Fruit fly (Drosophila melanogaster) whole organism, embryonic: ENCODE results near the gene Nle.

Experiments used
- Atf6 ChIP-seq: fragments of 200-800 bp; sonication (Bioruptor generic); IDR thresholded peaks from 2 replicates; pipeline ENCODE4 v1.3.6; 2022; ENCODE audit warnings: missing biosample characterization, missing genetic modification characterization
- CG10147 ChIP-seq: fragments of 200-800 bp; sonication (Bioruptor generic); optimal IDR thresholded peaks from 2 replicates; lab custom pipeline; 2019; ENCODE audit warnings: missing biosample characterization, mild to moderate bottlenecking, missing genetic modification characterization, moderate library complexity
- CG11504 ChIP-seq: fragments of 200-800 bp; sonication (Bioruptor generic); optimal IDR thresholded peaks from 3 replicates; lab custom pipeline; 2019; ENCODE audit warnings: missing biosample characterization, mild to moderate bottlenecking, missing genetic modification characterization, moderate library complexity
- CG12104 ChIP-seq: fragments of 200-800 bp; sonication (Bioruptor generic); optimal IDR thresholded peaks from 3 replicates; lab custom pipeline; 2016; ENCODE audit warnings: missing biosample characterization, missing genetic modification characterization
- CG12155 ChIP-seq: fragments of 200-800 bp; sonication (Bioruptor generic); optimal IDR thresholded peaks from 3 replicates; lab custom pipeline; 2016; ENCODE audit warnings: missing biosample characterization, missing genetic modification characterization
- CG1233 ChIP-seq: fragments of 200-800 bp; sonication (Bioruptor generic); optimal IDR thresholded peaks from 4 replicates; lab custom pipeline; 2018; ENCODE audit warnings: missing biosample characterization, mild to moderate bottlenecking, missing genetic modification characterization
- CG13123 ChIP-seq: fragments of 200-800 bp; sonication (Bioruptor generic); optimal IDR thresholded peaks from 2 replicates; lab custom pipeline; 2016; ENCODE audit warnings: missing biosample characterization, missing genetic modification characterization
- CG14014 ChIP-seq: fragments of 200-800 bp; sonication (Bioruptor generic); IDR thresholded peaks from 2 replicates; pipeline ENCODE4 v1.3.6; 2022; ENCODE audit warnings: missing biosample characterization, missing genetic modification characterization
- CG15073 ChIP-seq: fragments of 200-800 bp; sonication (Bioruptor generic); optimal IDR thresholded peaks from 2 replicates; lab custom pipeline; 2016; ENCODE audit warnings: missing biosample characterization, missing genetic modification characterization
- CG15479 ChIP-seq: fragments of 200-800 bp; sonication (Bioruptor generic); optimal IDR thresholded peaks from 3 replicates; lab custom pipeline; 2019; ENCODE audit warnings: missing biosample characterization, mild to moderate bottlenecking, missing genetic modification characterization, moderate library complexity
- CG1792 ChIP-seq: fragments of 200-800 bp; sonication (Bioruptor generic); optimal IDR thresholded peaks from 2 replicates; lab custom pipeline; 2016; ENCODE audit warnings: missing biosample characterization, missing genetic modification characterization
- CG18476 ChIP-seq: fragments of 200-800 bp; sonication (Bioruptor generic); optimal IDR thresholded peaks from 2 replicates; lab custom pipeline; 2016; ENCODE audit warnings: missing biosample characterization, mild to moderate bottlenecking, missing genetic modification characterization
- CG2129 ChIP-seq: fragments of 200-800 bp; sonication (Bioruptor generic); IDR thresholded peaks from 2 replicates; pipeline ENCODE4 v1.3.6; 2022; ENCODE audit warnings: missing biosample characterization, missing genetic modification characterization; ENCODE audit not compliant: partially characterized antibody
- CG2889 ChIP-seq: fragments of 200-800 bp; sonication (Bioruptor generic); IDR thresholded peaks from 3 replicates; pipeline ENCODE4 v1.3.6; 2022; ENCODE audit warnings: missing biosample characterization, missing genetic modification characterization
- CG32767 ChIP-seq: fragments of 200-800 bp; sonication (Bioruptor generic); IDR thresholded peaks from 2 replicates; pipeline ENCODE4 v1.3.6; 2022; ENCODE audit warnings: missing biosample characterization, missing genetic modification characterization
- CG34376 ChIP-seq: fragments of 200-800 bp; sonication (Bioruptor generic); optimal IDR thresholded peaks from 2 replicates; lab custom pipeline; 2018; ENCODE audit warnings: missing biosample characterization, mild to moderate bottlenecking, missing genetic modification characterization
- CG6272 ChIP-seq: fragments of 200-800 bp; sonication (Bioruptor generic); IDR thresholded peaks from 2 replicates; pipeline ENCODE4 v1.3.6; 2022; ENCODE audit warnings: missing biosample characterization, missing genetic modification characterization
- CG7372 ChIP-seq: fragments of 200-800 bp; sonication (Bioruptor generic); IDR thresholded peaks from 2 replicates; pipeline ENCODE4 v1.3.6; 2022; ENCODE audit warnings: missing biosample characterization, missing genetic modification characterization
- CG7963 ChIP-seq: fragments of 200-800 bp; sonication (Bioruptor generic); IDR thresholded peaks from 3 replicates; pipeline ENCODE4 v1.3.6; 2022; ENCODE audit warnings: missing biosample characterization, missing genetic modification characterization; ENCODE audit not compliant: partially characterized antibody
- CG9215 ChIP-seq: fragments of 200-800 bp; sonication (Bioruptor generic); IDR thresholded peaks from 2 replicates; pipeline ENCODE4 v1.3.6; 2022; ENCODE audit warnings: missing biosample characterization, missing genetic modification characterization
- CoRest ChIP-seq: fragments of 200-800 bp; sonication (Bioruptor generic); optimal IDR thresholded peaks from 3 replicates; lab custom pipeline; 2018; ENCODE audit warnings: missing biosample characterization, mild to moderate bottlenecking, missing genetic modification characterization, moderate library complexity
- D19B ChIP-seq: fragments of 200-800 bp; sonication (Bioruptor generic); optimal IDR thresholded peaks from 2 replicates; lab custom pipeline; 2017; ENCODE audit warnings: missing biosample characterization, mild to moderate bottlenecking, missing genetic modification characterization
- Dll ChIP-seq: fragments of 200-800 bp; sonication (Bioruptor generic); IDR thresholded peaks from 4 replicates; pipeline ENCODE4 v1.3.6; 2022; ENCODE audit warnings: missing biosample characterization, missing genetic modification characterization; ENCODE audit not compliant: partially characterized antibody
- E2f2 ChIP-seq: fragments of 200-800 bp; sonication (Bioruptor generic); IDR thresholded peaks from 2 replicates; pipeline ENCODE4 v1.3.6; 2022; ENCODE audit warnings: missing biosample characterization, missing genetic modification characterization
- Elba2 ChIP-seq: fragments of 200-800 bp; sonication (Bioruptor generic); optimal IDR thresholded peaks from 3 replicates; lab custom pipeline; 2016; ENCODE audit warnings: missing biosample characterization, missing genetic modification characterization
- HLH54F ChIP-seq: fragments of 200-800 bp; sonication (Bioruptor generic); optimal IDR thresholded peaks from 3 replicates; lab custom pipeline; 2016; ENCODE audit warnings: missing biosample characterization, missing genetic modification characterization
- Hr3 ChIP-seq: fragments of 200-800 bp; sonication (Bioruptor generic); optimal IDR thresholded peaks from 3 replicates; lab custom pipeline; 2016; ENCODE audit warnings: missing biosample characterization, missing genetic modification characterization
- Lim3 ChIP-seq: fragments of 200-800 bp; sonication (Bioruptor generic); IDR thresholded peaks from 2 replicates; pipeline ENCODE4 v1.3.6; 2022; ENCODE audit warnings: missing biosample characterization, missing genetic modification characterization
- NfI ChIP-seq: fragments of 200-800 bp; sonication (Bioruptor generic); optimal IDR thresholded peaks from 3 replicates; lab custom pipeline; 2018; ENCODE audit warnings: missing biosample characterization, mild to moderate bottlenecking, missing genetic modification characterization, moderate library complexity
- Ptx1 ChIP-seq: fragments of 200-800 bp; sonication (Bioruptor generic); IDR thresholded peaks from 2 replicates; pipeline ENCODE4 v1.3.6; 2022; ENCODE audit warnings: missing biosample characterization, missing genetic modification characterization
- Rx ChIP-seq: fragments of 200-800 bp; sonication (Bioruptor generic); IDR thresholded peaks from 2 replicates; pipeline ENCODE4 v1.3.6; 2022; ENCODE audit warnings: missing biosample characterization, missing genetic modification characterization
- Side ChIP-seq: fragments of 200-800 bp; sonication (Bioruptor generic); optimal IDR thresholded peaks from 2 replicates; lab custom pipeline; 2016; ENCODE audit warnings: missing biosample characterization, missing genetic modification characterization
- Usf ChIP-seq: fragments of 200-800 bp; sonication (Bioruptor generic); optimal IDR thresholded peaks from 2 replicates; lab custom pipeline; 2017; ENCODE audit warnings: missing genotype, missing biosample characterization, missing genetic modification characterization
- aop ChIP-seq: fragments of 200-800 bp; sonication (Bioruptor generic); IDR thresholded peaks from 2 replicates; pipeline ENCODE4 v1.3.6; 2022; ENCODE audit warnings: missing biosample characterization, missing genetic modification characterization
- az2 ChIP-seq: fragments of 200-800 bp; sonication (Bioruptor generic); optimal IDR thresholded peaks from 3 replicates; lab custom pipeline; 2016; ENCODE audit warnings: missing biosample characterization, missing genetic modification characterization
- cato ChIP-seq: fragments of 200-800 bp; sonication (Bioruptor generic); optimal IDR thresholded peaks from 2 replicates; lab custom pipeline; 2016; ENCODE audit warnings: missing biosample characterization, missing genetic modification characterization, borderline replicate concordance
- disco-r ChIP-seq: fragments of 200-800 bp; sonication (Bioruptor generic); optimal IDR thresholded peaks from 2 replicates; lab custom pipeline; 2016; ENCODE audit warnings: missing biosample characterization, missing genetic modification characterization
- emc ChIP-seq: fragments of 200-800 bp; sonication (Bioruptor generic); optimal IDR thresholded peaks from 2 replicates; lab custom pipeline; 2016; ENCODE audit warnings: missing biosample characterization, missing genetic modification characterization
- ewg ChIP-seq: fragments of 200-800 bp; sonication (Bioruptor generic); optimal IDR thresholded peaks from 3 replicates; lab custom pipeline; 2017; ENCODE audit warnings: mild to moderate bottlenecking, missing biosample characterization, missing genetic modification reagents, missing genetic modification characterization
- exex ChIP-seq: fragments of 200-800 bp; sonication (Bioruptor generic); optimal IDR thresholded peaks from 4 replicates; lab custom pipeline; 2018; ENCODE audit warnings: missing biosample characterization, mild to moderate bottlenecking, missing genetic modification characterization, moderate library complexity
- ftz-f1 ChIP-seq: fragments of 200-800 bp; sonication (Bioruptor generic); optimal IDR thresholded peaks from 2 replicates; lab custom pipeline; 2016; ENCODE audit warnings: missing biosample characterization, missing genetic modification characterization
- gem ChIP-seq: fragments of 200-800 bp; sonication (Bioruptor generic); optimal IDR thresholded peaks from 2 replicates; lab custom pipeline; 2019; ENCODE audit warnings: missing biosample characterization, mild to moderate bottlenecking, missing genetic modification characterization, moderate library complexity
- gfzf ChIP-seq: fragments of 200-800 bp; sonication (Bioruptor generic); optimal IDR thresholded peaks from 2 replicates; lab custom pipeline; 2016; ENCODE audit warnings: missing biosample characterization, mild to moderate bottlenecking, missing genetic modification characterization, moderate library complexity
- ham ChIP-seq: fragments of 200-800 bp; sonication (Bioruptor generic); IDR thresholded peaks from 2 replicates; pipeline ENCODE4 v1.3.6; 2022; ENCODE audit warnings: missing biosample characterization, missing genetic modification characterization
- inv ChIP-seq: fragments of 200-800 bp; sonication (Bioruptor generic); IDR thresholded peaks from 2 replicates; pipeline ENCODE4 v1.3.6; 2022; ENCODE audit warnings: missing biosample characterization, missing genetic modification characterization; ENCODE audit not compliant: partially characterized antibody
- nmo ChIP-seq: fragments of 200-800 bp; sonication (Bioruptor generic); optimal IDR thresholded peaks from 2 replicates; lab custom pipeline; 2018; ENCODE audit warnings: missing biosample characterization, mild to moderate bottlenecking, missing genetic modification characterization, moderate library complexity
- odd ChIP-seq: fragments of 200-800 bp; sonication (Bioruptor generic); optimal IDR thresholded peaks from 2 replicates; lab custom pipeline; 2017; ENCODE audit warnings: missing biosample characterization, mild to moderate bottlenecking, missing genetic modification characterization
- run ChIP-seq: fragments of 200-800 bp; sonication (Bioruptor generic); optimal IDR thresholded peaks from 3 replicates; lab custom pipeline; 2018; ENCODE audit warnings: missing biosample characterization, mild to moderate bottlenecking, missing genetic modification characterization
- slbo ChIP-seq: fragments of 200-800 bp; sonication (Bioruptor generic); IDR thresholded peaks from 2 replicates; pipeline ENCODE4 v1.3.6; 2022; ENCODE audit warnings: missing biosample characterization, missing genetic modification characterization
- ttk ChIP-seq: fragments of 200-800 bp; sonication (Bioruptor generic); IDR thresholded peaks from 2 replicates; pipeline ENCODE4 v2.1.2; 2022; ENCODE audit warnings: missing biosample characterization, missing genetic modification characterization

Nle gene

DNA sequence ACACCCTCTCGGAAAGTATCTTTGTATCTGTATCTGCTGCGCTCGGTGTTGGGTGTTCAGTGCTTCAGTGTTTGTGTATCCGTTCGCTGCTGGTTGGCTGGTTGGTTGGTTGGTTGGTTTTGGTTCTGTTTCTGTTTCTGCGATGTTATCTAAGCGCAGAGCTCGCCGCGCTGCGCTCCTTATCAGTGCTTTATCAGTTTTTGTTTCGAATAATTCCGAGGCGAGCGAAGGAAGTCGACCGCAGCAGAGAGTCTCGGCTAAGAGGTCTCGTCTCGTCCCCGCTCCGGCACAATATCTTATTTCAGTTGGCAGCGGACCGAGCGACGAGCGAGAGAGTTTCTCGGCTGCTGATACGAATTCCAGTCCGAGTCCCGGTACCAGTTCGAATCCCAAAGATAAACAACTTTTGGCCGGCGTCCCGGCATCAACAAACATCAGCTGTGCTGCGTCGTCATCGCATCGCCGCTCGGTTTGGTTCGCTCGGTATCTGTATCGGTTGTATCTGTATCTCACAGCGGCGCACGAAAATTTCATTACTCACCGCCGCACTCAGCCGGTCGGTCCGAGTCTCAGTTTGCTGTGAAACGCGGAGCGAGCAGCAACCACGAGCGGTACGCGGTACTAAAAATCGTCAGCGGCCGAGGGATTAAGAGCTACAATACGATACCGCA lies 44.6 kb downstream of the Nle start (continued):
- TF ChIP-seq nmo (GFP tag; lab: Kevin White, UChicago) (no peak), CG15073 (no peak), ftz-f1 (GFP tag; lab: Kevin White, UChicago) (peak; percentile 57), emc (GFP tag; lab: Kevin White, UChicago) (no peak), Dll (GFP tag; lab: Robert Waterston, UW) (peak; percentile 61; the same call in 3 of the 4 replicates), Atf6 (GFP tag; lab: Robert Waterston, UW) (peak; percentile 62; the same call in 1 of the 2 replicates), Rx (no peak), CG2129 (GFP tag; lab: Robert Waterston, UW) (peak; percentile 33; the same call in 1 of the 2 replicates), NfI (peak; percentile 22), CG32767 (GFP tag; lab: Robert Waterston, UW) (peak; percentile 61; the same call in 1 of the 2 replicates), D19B (GFP tag; lab: Kevin White, UChicago) (peak; percentile 49), odd (GFP tag; lab: Kevin White, UChicago) (peak; percentile 43), CG11504 (peak; percentile 43), run (tag; lab: Kevin White, UChicago) (no peak), CG12155 (no peak), ham (GFP tag; lab: Robert Waterston, UW) (no peak), CG14014 (GFP tag; lab: Robert Waterston, UW) (no peak; the same call in 1 of the 2 replicates), E2f2 (GFP tag; lab: Robert Waterston, UW) (peak; percentile 22; the same call in 1 of the 2 replicates), CoRest (no peak), CG18476 (GFP tag; lab: Kevin White, UChicago) (no peak), disco-r (GFP tag; lab: Kevin White, UChicago) (no peak), slbo (GFP tag; lab: Robert Waterston, UW) (peak; percentile 23; the same call in 1 of the 2 replicates), ewg (peak; percentile 53), Ptx1 (no peak), CG6272 (GFP tag; lab: Robert Waterston, UW) (no peak), CG9215 (no peak), CG34376 (GFP tag; lab: Kevin White, UChicago) (peak; percentile 89), gfzf (GFP tag; lab: Kevin White, UChicago) (no peak), CG1233 (GFP tag; lab: Kevin White, UChicago) (peak; percentile 21), gem (tag; lab: Kevin White, UChicago) (no peak), CG1792 (GFP tag; lab: Kevin White, UChicago) (no peak), Lim3 (GFP tag; lab: Robert Waterston, UW) (no peak), ttk (GFP tag; lab: Robert Waterston, UW) (no peak), Usf (GFP tag; lab: Kevin White, UChicago) (no peak), CG13123 (GFP tag; lab: Kevin White, UChicago) (no peak), aop (0 out of 2 replicates have a peak, but pooled peaks have one; percentile 32), CG7963 (no peak), inv (no peak; the same call in 1 of the 2 replicates), CG10147 (GFP tag; lab: Kevin White, UChicago) (peak; percentile 36), exex (peak; percentile 77), CG7372 (GFP tag; lab: Robert Waterston, UW) (no peak), cato (GFP tag; lab: Kevin White, UChicago) (no peak), CG2889 (GFP tag; lab: Robert Waterston, UW) (no peak), HLH54F (no peak), CG15479 (GFP tag; lab: Kevin White, UChicago) (peak; percentile 78), Hr3 (GFP tag; lab: Kevin White, UChicago) (no peak), az2 (no peak), Elba2 (GFP tag; lab: Kevin White, UChicago) (no peak), CG12104 (no peak), Side (GFP tag; lab: Kevin White, UChicago) (peak; percentile 32)
